Fruit fly (Drosophila melanogaster) whole organism: ENCODE results near the gene CG17666.

ENCODE experiments used
- CG8478 ChIP-seq: fragments of >200 bp; optimal IDR thresholded peaks from 2 replicates; lab custom pipeline; 2018; ENCODE audit warnings: inconsistent platforms
- Dll ChIP-seq: fragments of >200 bp; optimal IDR thresholded peaks from 2 replicates; lab custom pipeline; 2017
- EcR ChIP-seq, 2 experiments: fragments of >200 bp; optimal IDR thresholded peaks; 2 replicates each; lab custom pipeline; 2017; ENCODE audit warnings: missing biosample characterization in 2 of 2, missing genetic modification characterization in 2 of 2, missing genetic modification reagents in 2 of 2
- pan ChIP-seq: fragments of >200 bp; optimal IDR thresholded peaks from 2 replicates; lab custom pipeline; 2017
- psq ChIP-seq: fragments of >200 bp; optimal IDR thresholded peaks from 2 replicates; lab custom pipeline; 2017

DNA sequence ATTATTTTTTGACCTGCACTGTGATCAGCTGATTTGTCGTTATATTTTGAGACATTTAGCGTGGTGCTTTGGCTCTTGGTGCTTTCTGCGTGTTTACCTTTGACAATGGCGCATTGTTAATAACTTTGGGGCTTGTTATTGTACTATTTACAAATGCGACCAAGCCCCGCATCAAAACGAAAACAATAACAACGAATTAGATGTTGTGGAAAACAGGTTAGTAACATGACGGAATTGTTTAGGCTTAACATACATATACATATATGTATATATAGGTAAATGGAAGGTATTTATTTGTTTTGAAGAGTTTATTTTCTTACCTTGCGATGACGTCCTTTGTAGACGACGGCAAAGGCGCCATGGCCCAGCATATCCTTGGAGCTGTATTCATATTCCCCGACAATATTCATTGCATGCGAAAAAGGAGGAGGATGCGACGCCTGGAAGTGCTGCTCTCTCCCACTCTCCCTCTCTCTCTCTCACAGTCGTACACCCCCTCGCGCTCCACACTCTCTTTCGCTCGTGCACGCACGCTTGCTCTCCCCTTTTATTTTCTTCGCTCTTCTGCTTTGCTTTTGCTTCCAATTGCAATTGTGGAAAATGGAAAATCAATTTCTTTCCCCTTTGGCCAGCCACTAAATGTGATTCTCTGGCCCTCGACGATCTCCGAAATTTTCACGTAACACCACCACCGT lies 23.1 kb downstream of the CG17666 start:
- TF ChIP-seq EcR (GFP tag; optimal IDR thresholded peaks at IDR 0.05; lab: Kevin White, UChicago) (no peak), CG8478 (lab: Kevin White, UChicago) (no peak), psq (lab: Kevin White, UChicago) (no peak), pan (lab: Kevin White, UChicago) (no peak), Dll (lab: Kevin White, UChicago) (no peak)
